Worm (Caenorhabditis elegans) whole organism, L2 larva: ENCODE data around the gene F21A3.2.

Source experiments
- C34F6.9 ChIP-seq: fragments of 150-350 bp; optimal IDR thresholded peaks from 2 replicates; lab custom pipeline; 2014; ENCODE audit warnings: missing biosample characterization, missing genetic modification characterization
- F13H6.1 ChIP-seq: sonication (generic microtip); optimal IDR thresholded peaks from 2 replicates; lab custom pipeline; 2016; ENCODE audit warnings: missing genetic modification characterization, missing compliant biosample characterization
- R02D3.7 ChIP-seq: fragments of 150-350 bp; optimal IDR thresholded peaks from 2 replicates; lab custom pipeline; 2014; ENCODE audit warnings: missing biosample characterization, missing genetic modification characterization
- ZK546.5 ChIP-seq: sonication (generic microtip); optimal IDR thresholded peaks from 2 replicates; lab custom pipeline; 2017; ENCODE audit warnings: missing biosample characterization, missing genetic modification characterization
- aly-2 ChIP-seq: fragments of 150-350 bp; optimal IDR thresholded peaks from 2 replicates; lab custom pipeline; 2014; ENCODE audit warnings: missing biosample characterization, missing genetic modification characterization
- blmp-1 ChIP-seq: sonication (generic microtip); optimal IDR thresholded peaks from 2 replicates; lab custom pipeline; 2017; ENCODE audit warnings: missing genetic modification characterization, mild to moderate bottlenecking, missing compliant biosample characterization, antibody characterized with exemption, moderate library complexity; ENCODE audit not compliant: insufficient read depth
- ceh-16 ChIP-seq: fragments of 150-350 bp; optimal IDR thresholded peaks from 2 replicates; lab custom pipeline; 2014; ENCODE audit warnings: missing biosample characterization, missing genetic modification characterization
- ceh-82 ChIP-seq: fragments of 150-350 bp; optimal IDR thresholded peaks from 2 replicates; lab custom pipeline; 2014; ENCODE audit warnings: missing biosample characterization, missing genetic modification characterization
- crh-2 ChIP-seq: sonication (generic microtip); optimal IDR thresholded peaks from 2 replicates; lab custom pipeline; 2017; ENCODE audit warnings: missing biosample characterization, missing genetic modification characterization
- dmd-4 ChIP-seq: sonication (generic microtip); optimal IDR thresholded peaks from 2 replicates; lab custom pipeline; 2017; ENCODE audit warnings: missing biosample characterization, missing genetic modification characterization
- egl-27 ChIP-seq: sonication (generic microtip); optimal IDR thresholded peaks from 3 replicates; lab custom pipeline; 2017; ENCODE audit warnings: missing biosample characterization, missing genetic modification reagents, missing genetic modification characterization
- elt-1 ChIP-seq: fragments of 150-350 bp; optimal IDR thresholded peaks from 2 replicates; lab custom pipeline; 2014; ENCODE audit warnings: missing biosample characterization, missing genetic modification characterization
- elt-3 ChIP-seq: sonication (generic microtip); optimal IDR thresholded peaks from 2 replicates; lab custom pipeline; 2017; ENCODE audit warnings: missing biosample characterization, missing genetic modification characterization
- fos-1 ChIP-seq: fragments of 150-350 bp; optimal IDR thresholded peaks from 2 replicates; lab custom pipeline; 2014; ENCODE audit warnings: missing biosample characterization, missing genetic modification characterization
- lin-11 ChIP-seq: fragments of 150-350 bp; sonication (generic microtip); optimal IDR thresholded peaks from 2 replicates; lab custom pipeline; 2014; ENCODE audit warnings: missing biosample characterization, missing genetic modification characterization, inconsistent platforms, mixed read lengths
- lin-39 ChIP-seq: fragments of 150-350 bp; optimal IDR thresholded peaks from 2 replicates; lab custom pipeline; 2014; ENCODE audit warnings: missing biosample characterization, missing genetic modification reagents, missing genetic modification characterization
- lsy-2 ChIP-seq, 2 experiments: fragments of 150-350 bp in 1 of 2; sonication (generic microtip) in 1 of 2; optimal IDR thresholded peaks; 2 replicates each; lab custom pipeline; 2014 to 2017; ENCODE audit warnings: missing biosample characterization in 2 of 2, missing genetic modification characterization in 2 of 2
- mdl-1 ChIP-seq, 2 experiments: fragments of 150-350 bp in 1 of 2; sonication (generic microtip) in 1 of 2; optimal IDR thresholded peaks; 2 replicates each; lab custom pipeline; 2017; ENCODE audit warnings: missing biosample characterization in 2 of 2, missing genetic modification characterization in 2 of 2
- nhr-10 ChIP-seq: sonication (generic microtip); optimal IDR thresholded peaks from 2 replicates; lab custom pipeline; 2017; ENCODE audit warnings: missing biosample characterization, missing genetic modification characterization
- nhr-11 ChIP-seq: fragments of 150-350 bp; optimal IDR thresholded peaks from 2 replicates; lab custom pipeline; 2014; ENCODE audit warnings: missing biosample characterization, missing genetic modification characterization
- nhr-12 ChIP-seq: fragments of 150-350 bp; optimal IDR thresholded peaks from 2 replicates; lab custom pipeline; 2014; ENCODE audit warnings: missing biosample characterization, missing genetic modification characterization
- nhr-129 ChIP-seq: fragments of 150-350 bp; optimal IDR thresholded peaks from 2 replicates; lab custom pipeline; 2014; ENCODE audit warnings: missing biosample characterization, missing genetic modification characterization
- nhr-21 ChIP-seq: fragments of 150-350 bp; optimal IDR thresholded peaks from 2 replicates; lab custom pipeline; 2014; ENCODE audit warnings: missing biosample characterization, missing genetic modification characterization
- nhr-23 ChIP-seq: fragments of 150-350 bp; optimal IDR thresholded peaks from 2 replicates; lab custom pipeline; 2014; ENCODE audit warnings: missing biosample characterization, missing genetic modification reagents, missing genetic modification characterization
- nhr-237 ChIP-seq: fragments of 150-350 bp; optimal IDR thresholded peaks from 2 replicates; lab custom pipeline; 2014; ENCODE audit warnings: missing biosample characterization, missing genetic modification characterization
- nhr-6 ChIP-seq: fragments of 150-350 bp; optimal IDR thresholded peaks from 2 replicates; lab custom pipeline; 2014; ENCODE audit warnings: missing biosample characterization, missing genetic modification characterization
- nhr-77 ChIP-seq: fragments of 150-350 bp; optimal IDR thresholded peaks from 2 replicates; lab custom pipeline; 2014; ENCODE audit warnings: missing biosample characterization, missing genetic modification characterization
- sem-4 ChIP-seq: fragments of 150-350 bp; optimal IDR thresholded peaks from 2 replicates; lab custom pipeline; 2014; ENCODE audit warnings: missing biosample characterization, missing genetic modification reagents, missing genetic modification characterization
- sma-3 ChIP-seq: sonication (generic microtip); optimal IDR thresholded peaks from 2 replicates; lab custom pipeline; 2016; ENCODE audit warnings: missing genetic modification reagents, missing genetic modification characterization, missing compliant biosample characterization
- sma-9 ChIP-seq, 2 experiments: fragments of 150-350 bp in 1 of 2; sonication (generic microtip) in 1 of 2; optimal IDR thresholded peaks; 2 replicates each; lab custom pipeline; 2014 to 2016; ENCODE audit warnings: missing genetic modification characterization in 2 of 2, mild to moderate bottlenecking in 1 of 2, missing biosample characterization in 1 of 2, missing compliant biosample characterization in 1 of 2, missing genetic modification reagents in 1 of 2, moderate library complexity in 1 of 2
- snpc-4 ChIP-seq: fragments of 150-350 bp; optimal IDR thresholded peaks from 2 replicates; lab custom pipeline; 2014; ENCODE audit warnings: missing biosample characterization, missing genetic modification characterization
- unc-39 ChIP-seq: fragments of 150-350 bp; optimal IDR thresholded peaks from 2 replicates; lab custom pipeline; 2014; ENCODE audit warnings: missing biosample characterization, missing genetic modification characterization
- unc-55 ChIP-seq: fragments of 150-350 bp; sonication (generic microtip); optimal IDR thresholded peaks from 3 replicates; lab custom pipeline; 2014; ENCODE audit warnings: missing biosample characterization, missing genetic modification reagents, missing genetic modification characterization
- unc-62 ChIP-seq: fragments of 150-350 bp; optimal IDR thresholded peaks from 2 replicates; lab custom pipeline; 2014; ENCODE audit warnings: missing biosample characterization, missing genetic modification reagents, missing genetic modification characterization
- zag-1 ChIP-seq: fragments of 150-350 bp; optimal IDR thresholded peaks from 2 replicates; lab custom pipeline; 2014; ENCODE audit warnings: missing biosample characterization, missing genetic modification characterization
- ztf-1 ChIP-seq: fragments of 200-800 bp; sonication (Bioruptor generic); conservative IDR thresholded peaks from 2 replicates; pipeline ENCODE4 v1.3.6; 2022; ENCODE audit warnings: missing genetic modification characterization, missing compliant biosample characterization

The F21A3.2 gene

DNA sequence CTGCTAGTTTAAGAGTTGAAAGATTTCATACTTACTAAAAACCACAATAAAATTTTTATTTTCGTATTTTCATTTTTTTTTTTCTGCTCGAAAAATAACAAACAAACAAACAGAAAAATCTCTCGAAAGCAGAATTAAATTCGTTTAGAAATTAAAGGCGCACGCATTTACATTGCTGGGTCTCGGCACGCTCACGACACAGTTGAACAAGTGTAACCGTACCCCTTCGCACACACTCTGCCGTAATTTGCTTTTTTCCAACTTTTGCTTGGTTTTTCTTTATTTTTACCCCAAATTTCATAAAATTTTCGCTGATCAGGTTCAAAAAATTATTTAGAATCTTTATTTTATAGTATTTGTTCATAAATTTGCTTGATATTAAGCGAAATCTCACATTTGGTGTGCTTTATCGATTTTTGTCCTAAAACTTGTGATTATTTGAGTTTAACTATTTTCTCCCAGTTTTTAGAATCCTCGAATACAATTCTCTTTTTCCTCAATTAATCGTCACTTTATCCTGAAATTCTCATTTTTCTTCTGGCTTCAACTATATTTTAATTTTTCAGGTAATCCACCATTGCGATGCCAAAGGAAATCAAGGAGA lies 22.0 kb downstream of the F21A3.2 start, which contains the start of gene rpl-38 (continued):
- TF ChIP-seq sma-3 (GFP tag; lab: Kevin White, UChicago) (peak; percentile 65), fos-1 (tag; lab: Kevin White, UChicago) (peak; percentile 48), R02D3.7 (peak; percentile 45), nhr-23 (tag; lab: Kevin White, UChicago) (no peak), ceh-16 (tag; lab: Kevin White, UChicago) (peak; percentile 18), nhr-11 (tag; lab: Kevin White, UChicago) (no peak), sma-9 (GFP tag; optimal IDR thresholded peaks at IDR 0.05; lab: Kevin White, UChicago) (peak; percentile 86), sma-9 (tag; optimal IDR thresholded peaks at IDR 0.05; lab: Kevin White, UChicago) (no peak), F13H6.1 (peak; percentile 71), elt-1 (tag; lab: Kevin White, UChicago) (no peak), egl-27 (tag; lab: Kevin White, UChicago) (peak; percentile 43), unc-55 (GFP tag; lab: Kevin White, UChicago) (peak; percentile 95)

ce11 chrV:15505068-15505467 lies 28.7 kb downstream of the F21A3.2 start:
- TF ChIP-seq snpc-4 (tag; lab: Kevin White, UChicago) = peak; percentile 17
- no peak for TF ChIP-seq nhr-12 (tag; lab: Kevin White, UChicago)
- peak; percentile 54 for TF ChIP-seq fos-1 (tag; lab: Kevin White, UChicago)
- TF ChIP-seq nhr-237 (tag; lab: Kevin White, UChicago) = no peak
- TF ChIP-seq elt-1 (tag; lab: Kevin White, UChicago) = no peak
- no peak for TF ChIP-seq nhr-21
- TF ChIP-seq nhr-23 (tag; lab: Kevin White, UChicago) = no peak
- TF ChIP-seq sma-3 (GFP tag; lab: Kevin White, UChicago) = peak; percentile 48
- no peak for TF ChIP-seq nhr-11 (tag; lab: Kevin White, UChicago)
- no peak for TF ChIP-seq nhr-10 (tag; lab: Kevin White, UChicago)
- no peak for TF ChIP-seq ceh-16 (tag; lab: Kevin White, UChicago)
- no peak for TF ChIP-seq mdl-1 (tag; optimal IDR thresholded peaks at IDR 0.05; lab: Kevin White, UChicago)
- peak in 1 of 2 experiments; percentile 28 for TF ChIP-seq lsy-2 (tag; optimal IDR thresholded peaks at IDR 0.05; lab: Kevin White, UChicago)
- peak; percentile 12 for TF ChIP-seq F13H6.1
- peak; percentile 22 for TF ChIP-seq sma-9 (GFP tag; optimal IDR thresholded peaks at IDR 0.05; lab: Kevin White, UChicago)
- TF ChIP-seq sma-9 (tag; optimal IDR thresholded peaks at IDR 0.05; lab: Kevin White, UChicago) = no peak
- no peak for TF ChIP-seq zag-1
- no peak for TF ChIP-seq ZK546.5 (tag; lab: Kevin White, UChicago)
- no peak for TF ChIP-seq blmp-1 (tag; lab: Kevin White, UChicago)
- no peak for TF ChIP-seq C34F6.9
- no peak for TF ChIP-seq unc-39 (tag; lab: Kevin White, UChicago)
- TF ChIP-seq unc-62 = no peak
- peak; percentile 43 for TF ChIP-seq nhr-129 (tag; lab: Kevin White, UChicago)
- TF ChIP-seq lin-11 (tag; lab: Kevin White, UChicago) = peak; percentile 42
- no peak for TF ChIP-seq ztf-1 (GFP tag; lab: Robert Waterston, UW)
- TF ChIP-seq sem-4 = no peak
- TF ChIP-seq dmd-4 (tag; lab: Kevin White, UChicago) = no peak
- TF ChIP-seq crh-2 (tag; lab: Kevin White, UChicago) = peak; percentile 84
- TF ChIP-seq elt-3 (tag; lab: Kevin White, UChicago) = no peak
- TF ChIP-seq aly-2 (tag; lab: Kevin White, UChicago) = no peak
- TF ChIP-seq lin-39 = no peak
- no peak for TF ChIP-seq unc-55 (GFP tag; lab: Kevin White, UChicago)
- peak; percentile 4 for TF ChIP-seq egl-27 (tag; lab: Kevin White, UChicago)
- TF ChIP-seq nhr-77 (tag; lab: Kevin White, UChicago) = no peak
- no peak for TF ChIP-seq ceh-82 (tag; lab: Kevin White, UChicago)
- TF ChIP-seq nhr-6 (tag; lab: Kevin White, UChicago) = no peak

DNA sequence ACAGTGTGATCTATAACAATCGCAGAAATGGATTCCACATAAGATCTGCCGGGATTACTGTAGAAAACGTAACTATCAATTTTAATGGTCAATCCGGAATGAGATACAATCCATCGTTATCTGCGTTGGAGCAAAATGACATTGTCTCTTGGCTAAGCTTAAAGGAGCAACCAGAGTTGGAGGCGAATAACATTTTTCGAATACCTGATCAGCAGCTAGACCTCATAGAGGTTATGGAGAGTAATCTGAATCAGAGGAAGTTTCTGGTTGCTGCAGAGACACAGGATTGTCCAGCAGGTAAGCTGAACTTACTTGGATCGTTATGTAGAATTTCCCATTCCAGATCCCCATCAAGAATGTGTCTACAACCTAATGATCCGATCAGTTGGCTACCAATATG lies 30.2 kb downstream of the F21A3.2 start:
- no peak for TF ChIP-seq blmp-1 (tag; lab: Kevin White, UChicago)
- TF ChIP-seq lin-39 = no peak
- no peak for TF ChIP-seq sma-9 (GFP tag; optimal IDR thresholded peaks at IDR 0.05; lab: Kevin White, UChicago)
- TF ChIP-seq sma-9 (tag; optimal IDR thresholded peaks at IDR 0.05; lab: Kevin White, UChicago) = no peak
- TF ChIP-seq unc-39 (tag; lab: Kevin White, UChicago) = no peak
- no peak for TF ChIP-seq elt-3 (tag; lab: Kevin White, UChicago)
